Fruit fly (Drosophila melanogaster): Measurements from ENCODE around the gene CG6059.

The CG6059 gene

DNA sequence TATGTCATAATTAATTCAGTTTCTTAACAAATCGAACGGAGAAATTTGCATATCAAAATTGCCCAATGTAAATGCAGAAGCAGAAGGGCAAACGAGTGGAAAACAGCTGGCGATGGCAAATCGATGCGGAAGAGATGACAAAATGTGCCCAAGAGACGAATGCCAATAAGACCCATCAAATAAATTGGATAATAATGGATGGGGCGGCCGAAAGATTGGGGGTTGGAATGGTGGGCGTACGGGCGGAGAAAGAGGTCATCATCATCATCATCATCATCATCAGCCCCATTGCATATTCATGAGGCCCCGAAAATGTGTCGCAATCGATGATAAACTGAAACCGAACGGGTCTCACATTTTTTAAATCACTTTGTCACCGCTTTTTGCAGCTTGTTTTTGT, 9.5 kb upstream of the CG6059 start:
- TF ChIP-seq Eip74EF (GFP tag; optimal IDR thresholded peaks at IDR 0.05) (peak in 1 of 2 experiments; percentile 76), onecut (GFP tag; IDR thresholded peaks at IDR 0.05) (peak; percentile 21), ems (GFP tag; optimal IDR thresholded peaks at IDR 0.05) (no peak), GATAe (GFP tag; conservative IDR thresholded peaks at IDR 0.05) (no peak), chinmo (GFP tag; IDR thresholded peaks at IDR 0.05; ENCODE audit: partially characterized antibody) (0 out of 4 replicates have a peak, but pooled peaks have one; percentile 74), CG6654 (GFP tag; optimal IDR thresholded peaks at IDR 0.05) (no peak), ERR (GFP tag; optimal IDR thresholded peaks at IDR 0.05) (no peak), NC2α (GFP tag; optimal IDR thresholded peaks at IDR 0.05) (no peak), CG12769 (tag; optimal IDR thresholded peaks at IDR 0.05) (peak; percentile 48), sd (tag; optimal IDR thresholded peaks at IDR 0.05) (peak; percentile 64), Pdp1 (GFP tag; optimal IDR thresholded peaks at IDR 0.05) (peak in 1 of 2 experiments; percentile 20), abd-A (tag; optimal IDR thresholded peaks at IDR 0.05) (peak; percentile 88), sr (GFP tag; IDR thresholded peaks at IDR 0.05) (peak; percentile 90), Med (GFP tag) (peak; percentile 19), vvl (GFP tag; IDR thresholded peaks at IDR 0.05) (peak; percentile 93), CG14014 (GFP tag; IDR thresholded peaks at IDR 0.05) (no peak)

dm6 chr3R:27131408-27131807, 6.9 kb upstream of the CG6059 start:
- TF ChIP-seq CG6683 (GFP tag; optimal IDR thresholded peaks at IDR 0.05) (peak; percentile 49), CG18764 (GFP tag; optimal IDR thresholded peaks at IDR 0.05) (peak; percentile 24), Bteb2 (GFP tag; optimal IDR thresholded peaks at IDR 0.05) (peak; percentile 14), Nf-YC (tag; optimal IDR thresholded peaks at IDR 0.05) (no peak), CG14050 (GFP tag; IDR thresholded peaks at IDR 0.05) (no peak), CG8478 (optimal IDR thresholded peaks at IDR 0.05) (no peak), CG6689 (GFP tag; IDR thresholded peaks at IDR 0.05) (no peak), Ravus (GFP tag; IDR thresholded peaks at IDR 0.05) (no peak), hbn (GFP tag; IDR thresholded peaks at IDR 0.05; ENCODE audit: partially characterized antibody) (no peak), nmo (GFP tag; optimal IDR thresholded peaks at IDR 0.05) (no peak), HHEX (GFP tag; optimal IDR thresholded peaks at IDR 0.05) (peak; percentile 67), pan (optimal IDR thresholded peaks at IDR 0.05) (no peak), pan (GFP tag; optimal IDR thresholded peaks at IDR 0.05 in 1 of 2, IDR thresholded peaks at IDR 0.05 in 1 of 2) (peak in 1 of 2 experiments; percentile 52), CG9876 (GFP tag; optimal IDR thresholded peaks at IDR 0.05) (peak; percentile 11), kay (GFP tag; optimal IDR thresholded peaks at IDR 0.05) (no peak), CG18599 (GFP tag; optimal IDR thresholded peaks at IDR 0.05) (peak; percentile 85), Dip3 (GFP tag; optimal IDR thresholded peaks at IDR 0.05) (peak; percentile 56), cas (GFP tag; IDR thresholded peaks at IDR 0.05) (no peak), CG1647 (GFP tag; optimal IDR thresholded peaks at IDR 0.05) (peak; percentile 17), CG7928 (GFP tag; optimal IDR thresholded peaks at IDR 0.05) (peak; percentile 9), CG4820 (GFP tag; optimal IDR thresholded peaks at IDR 0.05) (no peak), Dip2 (GFP tag; IDR thresholded peaks at IDR 0.05) (no peak), CG4617 (GFP tag; optimal IDR thresholded peaks at IDR 0.05; ENCODE audit: borderline replicate concordance) (no peak), psq (GFP tag; optimal IDR thresholded peaks at IDR 0.05) (no peak), CG10274 (GFP tag; optimal IDR thresholded peaks at IDR 0.05) (peak; percentile 25), CG12219 (GFP tag; optimal IDR thresholded peaks at IDR 0.05) (peak; percentile 16), CG32532 (GFP tag; IDR thresholded peaks at IDR 0.05) (peak; percentile 43; the same call in 1 of the 2 replicates), tio (GFP tag; optimal IDR thresholded peaks at IDR 0.05) (no peak), dmrt99B (tag; optimal IDR thresholded peaks at IDR 0.05) (peak; percentile 22), CG3281 (GFP tag; optimal IDR thresholded peaks at IDR 0.05) (peak; percentile 79), pita (GFP tag; optimal IDR thresholded peaks at IDR 0.05) (no peak), ftz-f1 (GFP tag; optimal IDR thresholded peaks at IDR 0.05) (no peak), CG17612 (GFP tag; IDR thresholded peaks at IDR 0.05) (no peak), CG8290 (GFP tag; optimal IDR thresholded peaks at IDR 0.05) (no peak), CG8290 (tag; optimal IDR thresholded peaks at IDR 0.05) (peak in 1 of 2 experiments; percentile 93), CoRest (tag; optimal IDR thresholded peaks at IDR 0.05) (peak; percentile 1)
